Fruit fly (Drosophila melanogaster) whole organism, embryonic: Measurements from ENCODE around the gene CG43051.

Experiments
- CG15073 ChIP-seq: fragments of 200-800 bp; sonication (Bioruptor generic); optimal IDR thresholded peaks from 2 replicates; lab custom pipeline; 2016; ENCODE audit warnings: missing biosample characterization, missing genetic modification characterization
- CG18764 ChIP-seq: fragments of 200-800 bp; sonication (Bioruptor generic); optimal IDR thresholded peaks from 3 replicates; lab custom pipeline; 2016; ENCODE audit warnings: missing biosample characterization, missing genetic modification characterization
- CG2116 ChIP-seq: fragments of 200-800 bp; sonication (Bioruptor generic); optimal IDR thresholded peaks from 3 replicates; lab custom pipeline; 2018; ENCODE audit warnings: missing biosample characterization, mild to moderate bottlenecking, missing genetic modification characterization
- Mes4 ChIP-seq: fragments of 200-800 bp; sonication (Bioruptor generic); optimal IDR thresholded peaks from 2 replicates; lab custom pipeline; 2016; ENCODE audit warnings: missing biosample characterization, missing genetic modification characterization
- Spps ChIP-seq: fragments of 200-800 bp; sonication (Bioruptor generic); optimal IDR thresholded peaks from 2 replicates; lab custom pipeline; 2018; ENCODE audit warnings: missing biosample characterization, mild to moderate bottlenecking, missing genetic modification characterization
- danr ChIP-seq: fragments of 200-800 bp; sonication (Bioruptor generic); IDR thresholded peaks from 2 replicates; pipeline ENCODE4 v1.3.6; 2022; ENCODE audit warnings: missing biosample characterization, missing genetic modification characterization
- gcm2 ChIP-seq: fragments of 200-800 bp; sonication (Bioruptor generic); optimal IDR thresholded peaks from 2 replicates; lab custom pipeline; 2016; ENCODE audit warnings: missing biosample characterization, missing genetic modification characterization
- sc ChIP-seq, 3 experiments: fragments of >200 bp in 2 of 3; fragments of 200-800 bp in 1 of 3; sonication (Bioruptor generic) in 1 of 3; optimal IDR thresholded peaks; 2 replicates in 2 of 3; 3 replicates in 1 of 3; lab custom pipeline; 2017; ENCODE audit warnings: mild to moderate bottlenecking in 1 of 3, missing biosample characterization in 1 of 3, missing genetic modification characterization in 1 of 3, missing genetic modification reagents in 1 of 3

DNA sequence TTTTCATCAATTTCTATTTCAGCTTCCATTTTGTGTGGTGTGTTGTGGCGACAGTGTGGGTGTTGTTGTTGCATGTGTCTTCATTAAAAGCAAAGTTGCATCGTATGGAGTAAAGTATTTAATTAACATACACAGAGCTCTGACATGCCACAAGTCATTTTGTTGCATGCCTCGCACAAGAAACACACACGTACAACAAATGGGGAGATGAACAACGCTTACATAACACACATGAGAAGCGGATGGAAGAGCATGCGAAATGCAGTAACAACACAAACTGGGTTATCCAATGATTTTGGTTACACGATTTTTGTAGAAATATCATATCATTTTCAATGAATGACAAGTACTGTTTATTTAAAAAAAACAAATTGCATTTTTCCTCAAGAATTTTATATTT is 8.6 kb upstream of the CG43051 start:
- TF ChIP-seq danr (GFP tag; lab: Robert Waterston, UW) (no peak), Mes4 (GFP tag; lab: Kevin White, UChicago) (no peak), CG18764 (GFP tag; lab: Kevin White, UChicago) (no peak), gcm2 (GFP tag; lab: Kevin White, UChicago) (no peak), Spps (no peak), CG15073 (GFP tag; lab: Kevin White, UChicago) (no peak), sc (optimal IDR thresholded peaks at IDR 0.05; lab: Kevin White, UChicago) (no peak), sc (GFP tag; optimal IDR thresholded peaks at IDR 0.05; lab: Kevin White, UChicago) (no peak), CG2116 (no peak)
